Worm (Caenorhabditis elegans) whole organism, L4 larva: ENCODE data around the gene snt-2.

ENCODE experiments used
- daf-16 ChIP-seq, 3 experiments: sonication (generic microtip); optimal IDR thresholded peaks; 2 replicates each; lab custom pipeline; 2016 to 2017; ENCODE audit warnings: missing genetic modification characterization in 3 of 3, missing genetic modification reagents in 3 of 3, mild to moderate bottlenecking in 2 of 3, missing compliant biosample characterization in 2 of 3, missing biosample characterization in 1 of 3, moderate library complexity in 1 of 3
- nhr-237 ChIP-seq: sonication (generic microtip); optimal IDR thresholded peaks from 2 replicates; lab custom pipeline; 2017; ENCODE audit warnings: missing biosample characterization, missing genetic modification characterization
- nhr-41 ChIP-seq: fragments of 200-800 bp; sonication (Bioruptor generic); IDR thresholded peaks from 2 replicates; pipeline ENCODE4 v1.3.6; 2022; ENCODE audit warnings: missing genetic modification reagents, missing genetic modification characterization, missing compliant biosample characterization
- pqm-1 ChIP-seq: sonication (generic microtip); optimal IDR thresholded peaks from 2 replicates; lab custom pipeline; 2017; ENCODE audit warnings: missing biosample characterization, missing genetic modification characterization

- TF ChIP-seq nhr-41 (GFP tag; lab: Robert Waterston, UW) = no peak
- TF ChIP-seq nhr-237 = no peak
- no peak for TF ChIP-seq pqm-1 (tag; lab: Kevin White, UChicago)
- TF ChIP-seq daf-16 (GFP tag; optimal IDR thresholded peaks at IDR 0.05; lab: Kevin White, UChicago) = no peak
- no peak for TF ChIP-seq daf-16 (tag; optimal IDR thresholded peaks at IDR 0.05; lab: Kevin White, UChicago)
These were observed 41.7 kb upstream of the snt-2 start for ce11 chrIII:835208-835607.
